Fruit fly (Drosophila melanogaster): ENCODE measurements around the gene Prosalpha6.

Prosalpha6 gene

DNA sequence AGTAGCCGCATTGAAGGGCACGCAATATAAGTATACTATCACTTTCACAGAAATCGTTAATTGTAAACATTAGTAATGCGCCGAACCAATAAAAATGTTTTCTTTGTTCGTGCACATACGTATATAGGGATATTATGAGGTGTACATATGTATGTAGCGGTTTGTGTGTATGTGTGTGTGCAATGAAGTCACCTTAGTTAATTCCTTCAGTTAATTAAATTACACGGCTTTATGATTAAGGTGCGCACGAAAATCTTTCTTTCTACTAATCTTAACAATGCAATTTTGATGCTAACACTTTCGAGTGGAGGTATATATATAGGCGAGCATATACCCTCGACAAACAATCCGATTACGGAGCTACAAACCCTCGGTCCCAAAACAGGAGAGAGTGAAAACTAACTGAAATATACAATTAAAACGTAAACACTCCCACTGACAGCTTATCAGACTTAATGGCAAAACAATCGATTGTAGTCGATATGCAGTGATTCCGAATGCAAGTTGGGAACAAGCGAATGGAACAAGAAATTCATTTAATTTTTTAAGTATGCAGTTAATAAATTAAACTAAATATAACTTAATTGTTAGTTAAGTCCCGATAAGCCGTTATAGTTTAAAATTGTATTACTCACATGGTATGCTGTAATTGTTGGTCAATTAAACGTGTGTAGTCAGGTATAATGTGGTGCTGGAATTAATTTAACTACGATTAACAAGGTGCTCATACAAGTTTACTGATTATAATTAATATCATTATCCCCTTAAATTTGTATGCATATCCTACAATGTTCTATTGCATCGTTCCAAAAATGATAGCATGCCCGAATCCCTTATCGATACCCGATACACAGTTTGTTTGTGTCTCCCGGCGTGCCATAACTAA, at the start of gene Prosalpha6, which contains the start of gene Npc1a:
Gene Prosalpha6 (plus strand): TSS at position 851 of the 886 bp plus-strand sequence.
Gene Npc1a (minus strand): TSS at position 716 of the 886 bp plus-strand sequence.
- TF ChIP-seq psq (optimal IDR thresholded peaks at IDR 0.05) (no peak), ttk (optimal IDR thresholded peaks at IDR 0.05) (no peak), Sin3A (optimal IDR thresholded peaks at IDR 0.05) (no peak), h (optimal IDR thresholded peaks at IDR 0.05) (no peak), insv (optimal IDR thresholded peaks at IDR 0.05) (no peak), Myc (optimal IDR thresholded peaks at IDR 0.05) (no peak)

DNA sequence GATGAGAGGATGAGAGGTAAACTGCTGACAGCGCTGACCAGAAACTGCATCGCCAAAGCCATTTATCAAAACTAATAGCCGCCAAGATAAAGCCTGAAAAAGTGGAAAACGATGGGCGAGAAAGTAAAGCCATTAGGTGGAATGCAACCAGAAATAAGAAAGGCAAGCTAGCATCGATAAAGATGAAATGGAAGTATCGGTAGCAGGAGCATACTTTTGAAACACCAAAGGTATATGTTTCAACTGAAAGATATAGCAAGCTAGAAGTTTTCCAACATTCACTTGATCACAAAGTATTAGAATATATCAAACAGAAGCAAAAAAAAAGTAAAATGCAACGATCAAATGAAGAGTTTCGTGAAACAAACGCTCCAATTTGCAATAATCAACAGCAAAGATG, 48.7 kb upstream of the Prosalpha6 start, which contains the start of gene CG13137:
Gene CG13137 (plus strand): TSS at position 301 of the 400 bp plus-strand sequence.
- TF ChIP-seq h (optimal IDR thresholded peaks at IDR 0.05) = no peak
- no peak for TF ChIP-seq insv (optimal IDR thresholded peaks at IDR 0.05)
- no peak for TF ChIP-seq psq (optimal IDR thresholded peaks at IDR 0.05)
- TF ChIP-seq ttk (optimal IDR thresholded peaks at IDR 0.05) = no peak
- TF ChIP-seq Sin3A (optimal IDR thresholded peaks at IDR 0.05) = no peak
- no peak for TF ChIP-seq Myc (optimal IDR thresholded peaks at IDR 0.05)

DNA sequence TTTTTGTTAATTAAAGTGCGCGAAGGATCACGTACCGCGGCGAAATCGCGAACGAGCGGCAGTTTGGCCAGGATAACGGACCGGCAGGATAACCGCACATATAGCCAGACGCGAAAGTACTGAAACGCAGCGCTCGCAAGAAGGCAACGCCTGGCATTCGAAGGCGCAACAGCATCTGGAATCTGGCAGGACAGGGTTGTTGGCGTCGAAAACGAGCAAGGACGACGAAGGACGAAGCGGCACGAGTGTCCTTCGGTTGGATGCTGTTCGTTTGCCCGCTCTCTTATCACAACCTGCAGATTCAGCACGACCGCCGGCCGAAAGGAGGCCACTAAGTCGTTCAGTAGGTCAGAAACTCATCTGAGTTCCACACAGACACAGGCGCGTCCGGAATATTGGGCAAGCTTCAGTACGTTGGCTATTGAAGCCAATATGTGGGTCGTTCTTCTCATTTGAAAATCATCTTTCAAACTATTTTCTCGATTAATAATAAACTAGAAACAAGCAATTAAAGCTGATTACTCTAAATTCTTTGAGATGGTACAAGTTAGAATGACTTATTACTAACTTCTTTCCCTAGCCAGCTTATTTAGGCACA, 40.9 kb upstream of the Prosalpha6 start, which contains the start of gene CG44153:
Gene CG44153 (minus strand): TSS at position 75 of the 598 bp plus-strand sequence.
- TF ChIP-seq Sin3A (optimal IDR thresholded peaks at IDR 0.05) (no peak), psq (optimal IDR thresholded peaks at IDR 0.05) (no peak), h (optimal IDR thresholded peaks at IDR 0.05) (no peak)

DNA sequence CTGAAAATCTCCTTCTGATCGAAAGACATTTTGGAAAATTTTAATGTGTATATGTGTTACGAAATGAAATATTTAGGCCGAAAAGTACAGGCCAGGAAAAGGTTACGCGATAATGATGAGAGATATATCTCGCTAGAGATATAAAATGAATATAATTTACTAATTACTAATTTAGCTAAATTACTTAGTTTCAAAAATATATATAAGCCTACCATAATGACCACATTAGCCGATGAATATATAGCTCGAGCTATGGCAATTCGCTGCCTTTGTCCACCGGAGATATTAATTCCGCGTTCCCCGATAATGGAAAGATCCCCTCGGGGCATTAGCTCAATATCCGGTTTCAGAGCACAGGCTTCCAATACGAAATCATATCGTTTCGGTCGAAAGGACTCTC, 29.8 kb upstream of the Prosalpha6 start, which contains the start of gene Fum4:
Gene Fum4 (minus strand): TSS at position 101 of the 400 bp plus-strand sequence.
- TF ChIP-seq h (optimal IDR thresholded peaks at IDR 0.05) (no peak), Myc (optimal IDR thresholded peaks at IDR 0.05) (no peak), Sin3A (optimal IDR thresholded peaks at IDR 0.05) (no peak), insv (optimal IDR thresholded peaks at IDR 0.05) (no peak), ttk (optimal IDR thresholded peaks at IDR 0.05) (no peak), psq (optimal IDR thresholded peaks at IDR 0.05) (no peak)

DNA sequence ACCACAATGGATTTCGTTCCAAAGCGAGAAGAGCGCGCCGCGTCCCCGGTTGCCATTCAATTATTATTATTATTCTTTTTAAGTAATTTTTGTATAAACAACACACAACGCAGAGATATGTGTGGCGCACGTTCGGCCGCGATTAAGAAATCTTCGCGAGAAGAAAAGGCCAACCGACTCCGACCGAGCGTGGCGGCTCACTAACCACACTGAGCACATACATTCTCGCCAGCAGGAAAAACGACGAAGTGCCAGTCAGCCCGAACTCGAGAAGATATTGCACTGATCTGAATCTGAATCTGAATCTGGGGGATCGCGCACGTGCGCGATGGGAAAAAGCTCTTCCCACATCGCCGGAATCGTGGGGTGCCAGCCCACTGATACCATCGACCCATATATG, 22.2 kb upstream of the Prosalpha6 start, which contains the start of gene Sur:
Gene Sur (minus strand): TSS at position 207 of the 400 bp plus-strand sequence.
- TF ChIP-seq Sin3A (optimal IDR thresholded peaks at IDR 0.05) (no peak), h (optimal IDR thresholded peaks at IDR 0.05) (no peak), psq (optimal IDR thresholded peaks at IDR 0.05) (no peak), ttk (optimal IDR thresholded peaks at IDR 0.05) (no peak), Myc (optimal IDR thresholded peaks at IDR 0.05) (no peak), insv (optimal IDR thresholded peaks at IDR 0.05) (no peak)

DNA sequence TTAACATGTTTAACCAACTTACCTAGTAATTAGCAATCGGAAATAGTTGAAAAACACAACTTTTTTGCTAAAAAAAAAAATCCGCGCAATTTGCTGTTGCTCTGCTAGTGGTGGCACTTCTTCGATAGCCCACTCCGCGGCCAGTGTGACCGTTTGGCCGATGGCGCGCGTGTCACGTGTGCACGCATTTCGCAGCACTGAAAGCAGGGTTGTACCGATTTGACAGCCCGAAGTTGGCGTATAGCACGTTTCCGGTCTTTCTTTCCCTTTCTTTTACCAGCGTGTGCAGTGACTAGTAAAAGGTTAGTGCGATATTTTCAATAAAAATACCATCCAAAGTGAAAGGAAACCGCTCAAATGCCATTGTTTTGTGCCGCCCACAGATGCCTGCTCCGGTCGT, 20.3 kb upstream of the Prosalpha6 start, which contains the start of the genes Ripalpha and RpL7:
Gene Ripalpha (minus strand): TSS at position 128 of the 400 bp plus-strand sequence.
Gene RpL7 (plus strand): TSS at position 158 of the 400 bp plus-strand sequence.
- TF ChIP-seq psq (optimal IDR thresholded peaks at IDR 0.05) = no peak

DNA sequence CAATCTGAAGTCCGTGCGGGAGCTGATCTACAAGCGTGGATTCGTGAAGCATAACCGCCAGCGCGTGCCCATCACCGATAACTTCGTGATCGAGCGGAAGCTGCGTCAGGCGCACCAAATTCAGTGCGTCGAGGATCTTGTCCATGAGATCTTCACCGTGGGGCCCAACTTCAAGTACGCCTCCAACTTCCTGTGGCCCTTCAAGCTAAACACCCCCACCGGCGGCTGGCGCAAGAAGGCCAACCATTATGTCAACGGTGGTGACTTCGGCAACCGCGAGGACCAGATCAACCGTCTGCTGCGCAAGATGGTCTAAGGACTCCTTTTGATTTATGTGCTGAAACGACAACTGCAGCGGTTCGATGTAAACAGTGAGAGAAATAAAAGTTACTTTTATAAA, 19.4 kb upstream of the Prosalpha6 start:
- TF ChIP-seq ttk (optimal IDR thresholded peaks at IDR 0.05) (no peak), Sin3A (optimal IDR thresholded peaks at IDR 0.05) (no peak), h (optimal IDR thresholded peaks at IDR 0.05) (no peak), psq (optimal IDR thresholded peaks at IDR 0.05) (no peak), insv (optimal IDR thresholded peaks at IDR 0.05) (no peak), Myc (optimal IDR thresholded peaks at IDR 0.05) (no peak)

DNA sequence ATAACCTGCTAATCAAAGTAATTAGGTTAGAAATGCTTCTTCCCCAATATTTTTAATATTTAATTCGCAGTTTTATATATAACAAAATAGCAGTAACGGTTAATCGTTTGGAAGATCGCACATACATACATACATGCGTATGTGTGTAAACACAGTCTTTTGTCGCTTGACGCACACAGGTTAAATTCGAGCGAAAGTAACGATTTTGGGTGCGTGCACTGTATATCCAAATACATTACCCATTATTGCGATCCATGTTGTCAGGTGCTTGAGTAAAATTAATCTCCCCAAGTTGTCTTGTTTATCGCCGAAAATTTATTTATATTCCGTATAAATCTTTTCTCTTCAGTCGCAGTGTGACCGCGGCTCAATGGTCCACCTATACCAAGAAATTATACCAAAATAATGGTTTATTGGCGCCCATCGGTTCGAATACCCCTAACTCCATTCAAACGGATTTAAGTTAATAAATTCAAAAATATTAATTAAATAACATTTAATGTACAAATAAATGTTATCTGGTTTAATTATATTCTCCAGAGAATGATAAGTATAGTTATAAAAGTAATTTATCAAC, 17.1 kb upstream of the Prosalpha6 start, which contains the start of gene CG34159:
Gene CG34159 (minus strand): TSS at position 385 of the 577 bp plus-strand sequence.
- no peak for TF ChIP-seq Sin3A (optimal IDR thresholded peaks at IDR 0.05)
- TF ChIP-seq h (optimal IDR thresholded peaks at IDR 0.05) = no peak
- no peak for TF ChIP-seq psq (optimal IDR thresholded peaks at IDR 0.05)
- TF ChIP-seq Myc (optimal IDR thresholded peaks at IDR 0.05) = no peak
- no peak for TF ChIP-seq insv (optimal IDR thresholded peaks at IDR 0.05)
- no peak for TF ChIP-seq ttk (optimal IDR thresholded peaks at IDR 0.05)

DNA sequence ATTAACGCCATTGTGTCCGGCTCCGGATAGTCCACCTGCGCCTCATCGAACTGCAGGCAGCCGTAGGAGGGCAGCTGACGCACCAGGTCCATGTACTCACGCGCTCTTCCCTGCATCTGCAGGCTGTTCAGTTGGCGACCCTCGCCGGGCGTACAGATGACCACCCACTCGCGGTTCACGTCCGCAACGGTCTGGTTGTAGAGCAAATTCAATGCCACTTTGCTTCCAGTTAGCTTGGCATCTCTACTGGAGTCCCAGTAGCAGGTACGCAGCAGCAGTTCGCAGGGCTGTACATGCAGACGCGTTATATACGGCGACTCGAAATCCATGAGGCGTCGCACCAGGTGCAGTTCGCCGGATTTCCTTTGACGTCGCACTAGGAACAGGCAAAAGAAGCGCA, 15.2 kb upstream of the Prosalpha6 start:
- TF ChIP-seq ttk (optimal IDR thresholded peaks at IDR 0.05) (peak; percentile 87), psq (optimal IDR thresholded peaks at IDR 0.05) (no peak)

DNA sequence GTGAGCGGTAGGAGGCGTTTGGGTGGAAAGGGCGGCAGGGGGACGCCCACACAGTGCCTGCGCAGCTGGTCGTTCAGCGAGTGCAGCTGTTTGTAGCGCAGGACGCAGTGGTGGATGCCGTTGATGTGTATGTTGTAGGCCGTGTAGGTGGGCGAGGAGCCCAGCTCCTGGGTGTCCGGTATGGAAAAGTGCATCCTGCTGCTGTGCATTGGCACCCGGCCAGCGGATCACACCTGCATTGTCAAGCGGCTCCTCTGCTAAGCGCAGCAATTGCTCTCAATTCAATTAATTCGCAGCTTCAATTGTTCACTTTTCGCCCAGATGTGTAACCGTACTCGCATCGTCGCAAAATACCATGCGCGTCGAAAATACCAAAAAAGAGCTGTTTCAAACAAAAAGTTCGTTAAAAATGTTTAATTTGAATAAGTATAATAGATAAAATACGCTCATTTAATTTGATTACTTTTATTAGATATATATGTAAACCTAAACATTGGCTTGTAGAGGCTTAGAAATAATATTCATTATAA, 14.5 kb upstream of the Prosalpha6 start, which contains the start of gene Snx17:
Gene Snx17 (minus strand): TSS at position 329 of the 530 bp plus-strand sequence.
- TF ChIP-seq psq (optimal IDR thresholded peaks at IDR 0.05) (no peak), ttk (optimal IDR thresholded peaks at IDR 0.05) (no peak), h (optimal IDR thresholded peaks at IDR 0.05) (no peak), Sin3A (optimal IDR thresholded peaks at IDR 0.05) (no peak), Myc (optimal IDR thresholded peaks at IDR 0.05) (no peak), insv (optimal IDR thresholded peaks at IDR 0.05) (no peak)

DNA sequence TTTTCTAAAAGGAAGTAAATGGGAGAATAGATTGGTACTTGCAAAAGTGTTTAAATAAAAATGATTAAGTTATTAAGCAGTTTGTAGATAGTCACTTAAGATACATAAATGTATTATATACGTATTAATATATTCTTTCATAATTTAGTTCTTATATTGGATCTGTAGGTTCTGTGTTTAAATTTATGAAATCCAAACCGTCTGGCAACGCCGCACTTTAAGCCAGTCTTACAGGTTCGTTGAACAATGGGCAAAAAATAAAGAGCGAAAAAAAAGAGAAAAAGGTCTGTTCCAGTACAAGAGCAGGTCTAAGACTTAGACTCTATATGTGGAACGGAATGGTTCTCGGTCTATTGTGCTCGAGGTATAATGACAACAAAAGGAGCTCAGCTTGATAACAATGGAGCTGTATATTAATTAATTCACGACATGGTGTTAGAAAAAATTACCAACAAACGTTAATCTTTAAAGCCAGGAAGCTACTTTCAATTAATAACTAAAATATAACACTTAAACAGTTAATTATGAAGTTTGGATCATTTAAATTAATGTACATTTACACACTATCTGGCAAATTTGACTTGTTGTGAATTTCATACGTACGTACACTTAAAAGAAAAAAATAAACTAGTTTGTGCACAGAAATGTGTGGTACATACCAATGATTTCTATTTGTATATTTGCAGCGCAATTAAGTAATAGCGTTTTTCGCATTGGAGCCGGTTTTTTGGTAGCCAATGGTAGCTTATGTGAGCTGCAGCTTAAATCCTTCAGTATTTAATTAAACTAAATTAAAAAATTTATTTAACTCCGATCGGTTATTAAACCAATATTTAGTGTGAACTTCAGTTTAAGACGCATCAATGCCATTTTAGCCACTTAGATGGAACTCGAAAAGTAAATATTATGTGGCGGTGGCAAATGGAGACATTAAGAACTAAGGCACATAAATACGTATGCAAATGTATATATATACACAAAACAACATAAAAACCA, 12.1 kb upstream of the Prosalpha6 start, which contains the start of gene CG5731:
Gene CG5731 (minus strand): TSS at position 946 of the 996 bp plus-strand sequence.
- TF ChIP-seq ttk (optimal IDR thresholded peaks at IDR 0.05) = no peak

Measured in Kc167 (cell line).